Worm (Caenorhabditis elegans) whole organism, L1 larva: Measurements from ENCODE around the gene rpap-2.

Experiments
- C04F5.9 ChIP-seq: sonication (generic microtip); optimal IDR thresholded peaks from 2 replicates; lab custom pipeline; 2016; ENCODE audit warnings: missing genetic modification characterization, missing compliant biosample characterization
- C16A3.4 ChIP-seq: fragments of 150-350 bp; optimal IDR thresholded peaks from 2 replicates; lab custom pipeline; 2014; ENCODE audit warnings: missing biosample characterization, missing genetic modification characterization
- C34B4.2 ChIP-seq: sonication (generic microtip); optimal IDR thresholded peaks from 2 replicates; lab custom pipeline; 2017; ENCODE audit warnings: mild to moderate bottlenecking, missing genetic modification characterization, missing compliant biosample characterization
- F16B12.6 ChIP-seq: fragments of 150-350 bp; optimal IDR thresholded peaks from 2 replicates; lab custom pipeline; 2014; ENCODE audit warnings: missing biosample characterization, missing genetic modification characterization
- Y116A8C.19 ChIP-seq: sonication (generic microtip); optimal IDR thresholded peaks from 2 replicates; lab custom pipeline; 2016; ENCODE audit warnings: missing compliant biosample characterization, missing genetic modification characterization, borderline replicate concordance
- aha-1 ChIP-seq: fragments of 150-350 bp; optimal IDR thresholded peaks from 2 replicates; lab custom pipeline; 2014; ENCODE audit warnings: missing biosample characterization, missing genetic modification characterization
- alr-1 ChIP-seq: fragments of 200-800 bp; sonication (Bioruptor generic); optimal IDR thresholded peaks from 2 replicates; lab custom pipeline; 2018; ENCODE audit warnings: borderline replicate concordance, mild to moderate bottlenecking, missing genetic modification characterization, missing compliant biosample characterization
- aly-2 ChIP-seq: fragments of 150-350 bp; optimal IDR thresholded peaks from 2 replicates; lab custom pipeline; 2014; ENCODE audit warnings: missing biosample characterization, missing genetic modification characterization
- blmp-1 ChIP-seq: fragments of 150-350 bp; optimal IDR thresholded peaks from 2 replicates; lab custom pipeline; 2014; ENCODE audit warnings: missing biosample characterization, missing genetic modification characterization
- ceh-8 ChIP-seq: fragments of 200-800 bp; sonication (Bioruptor generic); optimal IDR thresholded peaks from 2 replicates; lab custom pipeline; 2018; ENCODE audit warnings: mild to moderate bottlenecking, missing genetic modification characterization, moderate library complexity, missing compliant biosample characterization
- ceh-88 ChIP-seq: fragments of 200-800 bp; sonication (Bioruptor generic); IDR thresholded peaks from 2 replicates; pipeline ENCODE4 v1.3.6; 2022; ENCODE audit warnings: missing genetic modification characterization, missing compliant biosample characterization
- ces-1 ChIP-seq: fragments of 150-350 bp; optimal IDR thresholded peaks from 2 replicates; lab custom pipeline; 2014; ENCODE audit warnings: missing biosample characterization, missing genetic modification reagents, missing genetic modification characterization
- dsc-1 ChIP-seq: sonication (generic microtip); optimal IDR thresholded peaks from 2 replicates; lab custom pipeline; 2016; ENCODE audit warnings: mild to moderate bottlenecking, missing genetic modification characterization, missing compliant biosample characterization
- efl-1 ChIP-seq, 4 experiments: fragments of 150-350 bp; optimal IDR thresholded peaks in 3 of 4; peaks in 1 of 4; 1 replicate in 1 of 4; 2 replicates in 3 of 4; lab custom pipeline; 2014; ENCODE audit warnings: missing biosample characterization in 2 of 4, missing genetic modification characterization in 2 of 4, missing genetic modification reagents in 2 of 4
- egl-27 ChIP-seq, 2 experiments: fragments of 150-350 bp in 1 of 2; sonication (generic microtip); optimal IDR thresholded peaks; 3 replicates each; lab custom pipeline; 2017 to 2018; ENCODE audit warnings: missing biosample characterization in 2 of 2, missing genetic modification characterization in 2 of 2, missing genetic modification reagents in 2 of 2
- elt-3 ChIP-seq, 6 experiments: fragments of 150-350 bp in 1 of 6; sonication (generic microtip); optimal IDR thresholded peaks; 2 replicates each; lab custom pipeline; 2017 to 2018; ENCODE audit warnings: missing biosample characterization in 6 of 6, missing genetic modification characterization in 6 of 6, inconsistent platforms in 1 of 6
- fkh-10 ChIP-seq: sonication (generic microtip); optimal IDR thresholded peaks from 2 replicates; lab custom pipeline; 2017; ENCODE audit warnings: missing biosample characterization, missing genetic modification reagents, missing genetic modification characterization
- fos-1 ChIP-seq: fragments of 150-350 bp; optimal IDR thresholded peaks from 2 replicates; lab custom pipeline; 2014; ENCODE audit warnings: missing biosample characterization, missing genetic modification characterization
- hlh-4 ChIP-seq: sonication (generic microtip); optimal IDR thresholded peaks from 2 replicates; lab custom pipeline; 2016; ENCODE audit warnings: mild to moderate bottlenecking, missing genetic modification characterization, missing compliant biosample characterization
- hpl-2 ChIP-seq: fragments of 150-350 bp; optimal IDR thresholded peaks from 2 replicates; lab custom pipeline; 2014; ENCODE audit warnings: missing biosample characterization, missing genetic modification reagents, missing genetic modification characterization
- jun-1 ChIP-seq: fragments of 150-350 bp; optimal IDR thresholded peaks from 2 replicates; lab custom pipeline; 2014; ENCODE audit warnings: missing biosample characterization, missing genetic modification reagents, missing genetic modification characterization
- lin-13 ChIP-seq: fragments of 150-350 bp; optimal IDR thresholded peaks from 2 replicates; lab custom pipeline; 2014; ENCODE audit warnings: missing biosample characterization, missing genetic modification reagents, missing genetic modification characterization
- lin-14 ChIP-seq: fragments of 200-800 bp; sonication (Bioruptor generic); optimal IDR thresholded peaks from 2 replicates; lab custom pipeline; 2018; ENCODE audit warnings: mild to moderate bottlenecking, missing genetic modification characterization, moderate library complexity, missing compliant biosample characterization
- lin-15B ChIP-seq: fragments of 150-350 bp; sonication (generic microtip); optimal IDR thresholded peaks from 3 replicates; lab custom pipeline; 2014; ENCODE audit warnings: missing biosample characterization, missing genetic modification characterization
- mab-9 ChIP-seq: fragments of 200-800 bp; sonication (Bioruptor generic); IDR thresholded peaks from 2 replicates; pipeline ENCODE4 v1.3.6; 2022; ENCODE audit warnings: missing genetic modification reagents, missing genetic modification characterization, missing compliant biosample characterization
- mdl-1 ChIP-seq, 2 experiments: fragments of 150-350 bp; optimal IDR thresholded peaks; 2 replicates each; lab custom pipeline; 2014 to 2017; ENCODE audit warnings: missing biosample characterization in 2 of 2, missing genetic modification characterization in 2 of 2, inconsistent platforms in 1 of 2
- mef-2 ChIP-seq: fragments of 150-350 bp; optimal IDR thresholded peaks from 2 replicates; lab custom pipeline; 2014; ENCODE audit warnings: missing biosample characterization, missing genetic modification characterization
- mep-1 ChIP-seq: fragments of 150-350 bp; optimal IDR thresholded peaks from 2 replicates; lab custom pipeline; 2014; ENCODE audit warnings: missing biosample characterization, missing genetic modification characterization
- nhr-11 ChIP-seq: fragments of 150-350 bp; optimal IDR thresholded peaks from 2 replicates; lab custom pipeline; 2014; ENCODE audit warnings: missing biosample characterization, missing genetic modification characterization
- nhr-19 ChIP-seq: fragments of 200-800 bp; sonication (Bioruptor generic); conservative IDR thresholded peaks from 2 replicates; pipeline ENCODE4 v1.3.6; 2022; ENCODE audit warnings: missing genetic modification characterization, missing compliant biosample characterization
- nhr-237 ChIP-seq: fragments of 150-350 bp; optimal IDR thresholded peaks from 2 replicates; lab custom pipeline; 2014; ENCODE audit warnings: missing biosample characterization, missing genetic modification characterization
- nhr-28 ChIP-seq: fragments of 150-350 bp; optimal IDR thresholded peaks from 2 replicates; lab custom pipeline; 2014; ENCODE audit warnings: missing biosample characterization, missing genetic modification characterization
- nhr-47 ChIP-seq: sonication (generic microtip); optimal IDR thresholded peaks from 2 replicates; lab custom pipeline; 2016; ENCODE audit warnings: mild to moderate bottlenecking, missing genetic modification characterization, moderate library complexity, missing compliant biosample characterization
- nhr-71 ChIP-seq: sonication (generic microtip); optimal IDR thresholded peaks from 2 replicates; lab custom pipeline; 2016; ENCODE audit warnings: mild to moderate bottlenecking, missing genetic modification characterization, moderate library complexity, missing compliant biosample characterization
- nhr-76 ChIP-seq: sonication (generic microtip); optimal IDR thresholded peaks from 2 replicates; lab custom pipeline; 2017; ENCODE audit warnings: missing biosample characterization, missing genetic modification characterization
- nhr-90 ChIP-seq: sonication (generic microtip); optimal IDR thresholded peaks from 2 replicates; lab custom pipeline; 2016; ENCODE audit warnings: mild to moderate bottlenecking, missing genetic modification characterization, missing compliant biosample characterization; ENCODE audit not compliant: poor library complexity
- pag-3 ChIP-seq: sonication (generic microtip); optimal IDR thresholded peaks from 2 replicates; lab custom pipeline; 2017; ENCODE audit warnings: missing genetic modification characterization, mild to moderate bottlenecking, missing compliant biosample characterization, antibody characterized with exemption, borderline replicate concordance; ENCODE audit not compliant: insufficient read depth
- pax-3 ChIP-seq: fragments of 200-800 bp; sonication (Bioruptor generic); optimal IDR thresholded peaks from 2 replicates; lab custom pipeline; 2018; ENCODE audit warnings: mild to moderate bottlenecking, missing genetic modification characterization, moderate library complexity, missing compliant biosample characterization
- rnt-1 ChIP-seq: sonication (generic microtip); optimal IDR thresholded peaks from 2 replicates; lab custom pipeline; 2016; ENCODE audit warnings: mild to moderate bottlenecking, missing genetic modification characterization, moderate library complexity, missing compliant biosample characterization
- snpc-4 ChIP-seq: fragments of 150-350 bp; optimal IDR thresholded peaks from 2 replicates; lab custom pipeline; 2014; ENCODE audit warnings: missing biosample characterization, missing genetic modification characterization
- snu-23 ChIP-seq: sonication (generic microtip); optimal IDR thresholded peaks from 2 replicates; lab custom pipeline; 2016; ENCODE audit warnings: missing genetic modification characterization, missing compliant biosample characterization
- sox-4 ChIP-seq: sonication (generic microtip); optimal IDR thresholded peaks from 2 replicates; lab custom pipeline; 2016; ENCODE audit warnings: missing genetic modification characterization, missing compliant biosample characterization
- sptf-1 ChIP-seq: fragments of 150-350 bp; optimal IDR thresholded peaks from 2 replicates; lab custom pipeline; 2014; ENCODE audit warnings: missing biosample characterization, missing genetic modification characterization
- sup-37 ChIP-seq: fragments of 200-800 bp; sonication (Bioruptor generic); optimal IDR thresholded peaks from 2 replicates; lab custom pipeline; 2018; ENCODE audit warnings: mild to moderate bottlenecking, missing genetic modification characterization, missing compliant biosample characterization
- swsn-7 ChIP-seq: sonication (generic microtip); optimal IDR thresholded peaks from 2 replicates; lab custom pipeline; 2016; ENCODE audit warnings: missing genetic modification characterization, missing compliant biosample characterization
- tbx-2 ChIP-seq: sonication (generic microtip); optimal IDR thresholded peaks from 2 replicates; lab custom pipeline; 2016; ENCODE audit warnings: missing genetic modification characterization, missing compliant biosample characterization
- tlp-1 ChIP-seq: fragments of 150-350 bp; optimal IDR thresholded peaks from 2 replicates; lab custom pipeline; 2014; ENCODE audit warnings: missing biosample characterization, missing genetic modification characterization
- unc-130 ChIP-seq: fragments of 150-350 bp; optimal IDR thresholded peaks from 2 replicates; lab custom pipeline; 2017; ENCODE audit warnings: missing biosample characterization, missing genetic modification characterization, inconsistent platforms
- unc-86 ChIP-seq: sonication (generic microtip); optimal IDR thresholded peaks from 2 replicates; lab custom pipeline; 2016; ENCODE audit warnings: missing genetic modification characterization, missing compliant biosample characterization
- vab-15 ChIP-seq: sonication (generic microtip); optimal IDR thresholded peaks from 2 replicates; lab custom pipeline; 2017; ENCODE audit warnings: missing genotype, mild to moderate bottlenecking, missing genetic modification characterization, missing compliant biosample characterization
- ztf-11 ChIP-seq, 2 experiments: sonication (generic microtip); optimal IDR thresholded peaks; 2 replicates each; lab custom pipeline; 2016 to 2017; ENCODE audit warnings: missing genetic modification characterization in 2 of 2, missing biosample characterization in 1 of 2, missing compliant biosample characterization in 1 of 2
- ztf-4 ChIP-seq: fragments of 150-350 bp; optimal IDR thresholded peaks from 2 replicates; lab custom pipeline; 2014; ENCODE audit warnings: missing biosample characterization, missing genetic modification characterization

The rpap-2 gene

ce11 chrIII:8986872-8987271, 19.1 kb downstream of the rpap-2 start (continued):
- TF ChIP-seq mep-1 (tag; lab: Kevin White, UChicago) (no peak), fkh-10 (no peak), pag-3 (tag; lab: Kevin White, UChicago) (no peak), snu-23 (GFP tag; lab: Kevin White, UChicago) (peak; percentile 53), tlp-1 (tag; lab: Kevin White, UChicago) (no peak), lin-14 (GFP tag; lab: Kevin White, UChicago) (peak; percentile 84), nhr-90 (tag; lab: Kevin White, UChicago) (no peak), tbx-2 (tag; lab: Kevin White, UChicago) (peak; percentile 47), nhr-71 (tag; lab: Kevin White, UChicago) (peak; percentile 69), efl-1 (optimal IDR thresholded peaks at IDR 0.05; lab: Kevin White, UChicago) (no peak), efl-1 (GFP tag; optimal IDR thresholded peaks at IDR 0.05 in 1 of 2; lab: Kevin White, UChicago) (peak in 1 of 2 experiments; percentile 39), hlh-4 (tag; lab: Kevin White, UChicago) (no peak), jun-1 (tag; lab: Kevin White, UChicago) (no peak), ztf-4 (tag; lab: Kevin White, UChicago) (no peak), nhr-237 (tag; lab: Kevin White, UChicago) (no peak), C16A3.4 (peak; percentile 8), ceh-8 (GFP tag; lab: Kevin White, UChicago) (no peak), fos-1 (no peak), ceh-88 (GFP tag; lab: Robert Waterston, UW) (no peak), pax-3 (tag; lab: Kevin White, UChicago) (peak; percentile 37), nhr-19 (GFP tag; lab: Robert Waterston, UW) (0 out of 2 replicates have a peak, but pooled peaks have one; percentile 4), aha-1 (tag; lab: Kevin White, UChicago) (no peak), hpl-2 (GFP tag; lab: Kevin White, UChicago) (no peak), C04F5.9 (tag; lab: Kevin White, UChicago) (no peak), snpc-4 (tag; lab: Kevin White, UChicago) (no peak), swsn-7 (tag; lab: Kevin White, UChicago) (no peak), alr-1 (tag; lab: Kevin White, UChicago) (no peak), sptf-1 (tag; lab: Kevin White, UChicago) (no peak), vab-15 (no peak), mab-9 (GFP tag; lab: Robert Waterston, UW) (no peak), sup-37 (GFP tag; lab: Kevin White, UChicago) (no peak), ztf-11 (tag; optimal IDR thresholded peaks at IDR 0.05; lab: Kevin White, UChicago) (no peak), ces-1 (GFP tag; lab: Kevin White, UChicago) (no peak), rnt-1 (no peak)

ce11 chrIII:8988061-8988460, 20.3 kb downstream of the rpap-2 start:
- TF ChIP-seq aly-2 (tag; lab: Kevin White, UChicago) (no peak), pax-3 (tag; lab: Kevin White, UChicago) (peak; percentile 70), C16A3.4 (no peak), lin-15B (tag; lab: Kevin White, UChicago) (no peak), F16B12.6 (tag; lab: Kevin White, UChicago) (no peak), nhr-47 (tag; lab: Kevin White, UChicago) (peak; percentile 34), lin-13 (GFP tag; lab: Kevin White, UChicago) (no peak), nhr-28 (tag; lab: Kevin White, UChicago) (no peak), nhr-11 (no peak), mef-2 (no peak), unc-86 (tag; lab: Kevin White, UChicago) (no peak), C34B4.2 (tag; lab: Kevin White, UChicago) (no peak), snu-23 (GFP tag; lab: Kevin White, UChicago) (no peak), fkh-10 (no peak), elt-3 (tag; optimal IDR thresholded peaks at IDR 0.05; lab: Kevin White, UChicago) (no peak), sox-4 (tag; lab: Kevin White, UChicago) (peak; percentile 52), unc-130 (tag; lab: Kevin White, UChicago) (no peak), egl-27 (tag; optimal IDR thresholded peaks at IDR 0.05; lab: Kevin White, UChicago) (no peak), nhr-237 (tag; lab: Kevin White, UChicago) (no peak), mdl-1 (tag; optimal IDR thresholded peaks at IDR 0.05; lab: Kevin White, UChicago) (no peak), blmp-1 (tag; lab: Kevin White, UChicago) (no peak), dsc-1 (tag; lab: Kevin White, UChicago) (peak; percentile 95), nhr-76 (tag; lab: Kevin White, UChicago) (no peak), Y116A8C.19 (no peak), snpc-4 (tag; lab: Kevin White, UChicago) (no peak)
